Worm (Caenorhabditis elegans) whole organism, L1 larva: Measurements from ENCODE around the gene F58G6.7.

Source experiments
- aha-1 ChIP-seq: fragments of 150-350 bp; optimal IDR thresholded peaks from 2 replicates; lab custom pipeline; 2014; ENCODE audit warnings: missing biosample characterization, missing genetic modification characterization
- alr-1 ChIP-seq: fragments of 200-800 bp; sonication (Bioruptor generic); optimal IDR thresholded peaks from 2 replicates; lab custom pipeline; 2018; ENCODE audit warnings: borderline replicate concordance, mild to moderate bottlenecking, missing genetic modification characterization, missing compliant biosample characterization
- fos-1 ChIP-seq: fragments of 150-350 bp; optimal IDR thresholded peaks from 2 replicates; lab custom pipeline; 2014; ENCODE audit warnings: missing biosample characterization, missing genetic modification characterization
- hlh-17 ChIP-seq: fragments of 200-800 bp; sonication (Bioruptor generic); optimal IDR thresholded peaks from 2 replicates; lab custom pipeline; 2018; ENCODE audit warnings: missing genetic modification characterization, mild to moderate bottlenecking, missing compliant biosample characterization, moderate library complexity, borderline replicate concordance
- irx-1 ChIP-seq: sonication (generic microtip); optimal IDR thresholded peaks from 2 replicates; lab custom pipeline; 2016; ENCODE audit warnings: missing genetic modification characterization, missing compliant biosample characterization
- isw-1 ChIP-seq: fragments of 200-800 bp; sonication (Bioruptor generic); IDR thresholded peaks from 2 replicates; pipeline ENCODE4 v1.3.6; 2022; ENCODE audit warnings: missing genetic modification characterization, missing compliant biosample characterization
- nhr-19 ChIP-seq: fragments of 200-800 bp; sonication (Bioruptor generic); conservative IDR thresholded peaks from 2 replicates; pipeline ENCODE4 v1.3.6; 2022; ENCODE audit warnings: missing genetic modification characterization, missing compliant biosample characterization
- nhr-28 ChIP-seq: fragments of 150-350 bp; optimal IDR thresholded peaks from 2 replicates; lab custom pipeline; 2014; ENCODE audit warnings: missing biosample characterization, missing genetic modification characterization
- nhr-47 ChIP-seq: sonication (generic microtip); optimal IDR thresholded peaks from 2 replicates; lab custom pipeline; 2016; ENCODE audit warnings: mild to moderate bottlenecking, missing genetic modification characterization, moderate library complexity, missing compliant biosample characterization
- nhr-76 ChIP-seq: sonication (generic microtip); optimal IDR thresholded peaks from 2 replicates; lab custom pipeline; 2017; ENCODE audit warnings: missing biosample characterization, missing genetic modification characterization
- nhr-85 ChIP-seq: sonication (generic microtip); peaks from one replicate; lab custom pipeline; 2016; ENCODE audit warnings: missing genetic modification characterization, inconsistent platforms, missing compliant biosample characterization
- rnt-1 ChIP-seq: sonication (generic microtip); optimal IDR thresholded peaks from 2 replicates; lab custom pipeline; 2016; ENCODE audit warnings: mild to moderate bottlenecking, missing genetic modification characterization, moderate library complexity, missing compliant biosample characterization
- sup-37 ChIP-seq: fragments of 200-800 bp; sonication (Bioruptor generic); optimal IDR thresholded peaks from 2 replicates; lab custom pipeline; 2018; ENCODE audit warnings: mild to moderate bottlenecking, missing genetic modification characterization, missing compliant biosample characterization
- unc-130 ChIP-seq: fragments of 150-350 bp; optimal IDR thresholded peaks from 2 replicates; lab custom pipeline; 2017; ENCODE audit warnings: missing biosample characterization, missing genetic modification characterization, inconsistent platforms
- xbp-1 ChIP-seq: sonication (generic microtip); optimal IDR thresholded peaks from 2 replicates; lab custom pipeline; 2016; ENCODE audit warnings: missing genetic modification characterization, missing compliant biosample characterization
- ztf-11 ChIP-seq, 2 experiments: sonication (generic microtip); optimal IDR thresholded peaks; 2 replicates each; lab custom pipeline; 2016 to 2017; ENCODE audit warnings: missing genetic modification characterization in 2 of 2, missing biosample characterization in 1 of 2, missing compliant biosample characterization in 1 of 2

F58G6.7 gene

DNA sequence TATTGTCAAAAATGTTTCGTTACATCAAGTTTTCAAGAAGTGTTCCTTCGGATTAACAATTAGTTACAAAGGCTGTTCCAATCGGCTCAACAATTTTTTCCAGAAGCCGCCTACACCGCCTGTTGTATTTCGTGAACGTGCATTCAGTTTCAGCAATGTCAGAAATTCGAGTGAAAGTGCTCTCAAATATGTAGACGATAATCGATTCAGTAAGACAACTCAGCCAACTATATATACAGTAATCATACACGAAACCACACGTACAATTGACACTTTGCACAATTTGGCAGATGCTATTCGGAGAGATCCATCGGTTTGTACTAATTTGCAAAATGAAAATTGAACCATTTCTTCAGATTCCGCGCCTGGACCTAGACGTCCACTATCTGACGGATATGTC is 42.4 kb downstream of the F58G6.7 start:
- TF ChIP-seq irx-1 (no peak), sup-37 (GFP tag; lab: Kevin White, UChicago) (no peak), isw-1 (no peak), xbp-1 (tag; lab: Kevin White, UChicago) (no peak), fos-1 (tag; lab: Kevin White, UChicago) (no peak), nhr-85 (tag; lab: Kevin White, UChicago) (no peak), ztf-11 (tag; optimal IDR thresholded peaks at IDR 0.05; lab: Kevin White, UChicago) (no peak), nhr-28 (no peak), nhr-47 (no peak), rnt-1 (tag; lab: Kevin White, UChicago) (no peak), unc-130 (no peak)

DNA sequence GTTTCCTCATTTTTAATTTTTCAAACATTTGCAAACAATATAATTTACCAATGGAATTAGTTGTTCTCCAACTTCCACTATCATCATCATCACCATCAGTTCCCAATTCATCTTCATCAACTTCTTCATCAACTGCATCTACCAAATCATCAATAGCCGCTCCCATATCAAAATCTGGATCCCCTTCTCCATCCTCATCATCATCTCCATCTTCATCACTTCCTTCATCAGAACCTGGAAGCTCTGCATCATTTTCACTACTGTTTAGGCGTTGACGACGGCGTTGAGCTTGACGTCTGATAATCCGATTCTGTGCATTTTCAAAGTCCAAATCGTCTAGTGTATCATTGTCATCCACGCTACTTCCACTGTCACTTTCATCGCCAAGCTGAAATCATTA is 43.8 kb downstream of the F58G6.7 start:
- no peak for TF ChIP-seq aha-1 (tag; lab: Kevin White, UChicago)
- no peak for TF ChIP-seq alr-1 (tag; lab: Kevin White, UChicago)
- TF ChIP-seq, all 84 proteins: peak for 0

- TF ChIP-seq nhr-76, result no peak
- no peak for TF ChIP-seq nhr-19
- no peak for TF ChIP-seq xbp-1 (tag; lab: Kevin White, UChicago)
- TF ChIP-seq hlh-17, result no peak
Measured at ce11 chrIV:9699062-9699461, 44.9 kb downstream of the F58G6.7 start.
